Worm (Caenorhabditis elegans) whole organism, L1 larva: ENCODE results near the gene W01C9.2.

Experiments
- C04F5.9 ChIP-seq: sonication (generic microtip); optimal IDR thresholded peaks from 2 replicates; lab custom pipeline; 2016; ENCODE audit warnings: missing genetic modification characterization, missing compliant biosample characterization
- C16A3.4 ChIP-seq: fragments of 150-350 bp; optimal IDR thresholded peaks from 2 replicates; lab custom pipeline; 2014; ENCODE audit warnings: missing biosample characterization, missing genetic modification characterization
- F16B12.6 ChIP-seq: fragments of 150-350 bp; optimal IDR thresholded peaks from 2 replicates; lab custom pipeline; 2014; ENCODE audit warnings: missing biosample characterization, missing genetic modification characterization
- Y116A8C.19 ChIP-seq: sonication (generic microtip); optimal IDR thresholded peaks from 2 replicates; lab custom pipeline; 2016; ENCODE audit warnings: missing compliant biosample characterization, missing genetic modification characterization, borderline replicate concordance
- aly-2 ChIP-seq: fragments of 150-350 bp; optimal IDR thresholded peaks from 2 replicates; lab custom pipeline; 2014; ENCODE audit warnings: missing biosample characterization, missing genetic modification characterization
- ceh-88 ChIP-seq: fragments of 200-800 bp; sonication (Bioruptor generic); IDR thresholded peaks from 2 replicates; pipeline ENCODE4 v1.3.6; 2022; ENCODE audit warnings: missing genetic modification characterization, missing compliant biosample characterization
- ces-1 ChIP-seq: fragments of 150-350 bp; optimal IDR thresholded peaks from 2 replicates; lab custom pipeline; 2014; ENCODE audit warnings: missing biosample characterization, missing genetic modification reagents, missing genetic modification characterization
- dpl-1 ChIP-seq, 3 experiments: fragments of 150-350 bp in 2 of 3; sonication (generic microtip) in 1 of 3; optimal IDR thresholded peaks; 2 replicates each; lab custom pipeline; 2014 to 2017; ENCODE audit warnings: missing biosample characterization in 3 of 3, missing genetic modification characterization in 3 of 3, missing genetic modification reagents in 3 of 3
- efl-1 ChIP-seq, 4 experiments: fragments of 150-350 bp; optimal IDR thresholded peaks in 3 of 4; peaks in 1 of 4; 1 replicate in 1 of 4; 2 replicates in 3 of 4; lab custom pipeline; 2014; ENCODE audit warnings: missing biosample characterization in 2 of 4, missing genetic modification characterization in 2 of 4, missing genetic modification reagents in 2 of 4
- efl-3 ChIP-seq: fragments of 200-800 bp; sonication (Bioruptor generic); optimal IDR thresholded peaks from 2 replicates; lab custom pipeline; 2018; ENCODE audit warnings: mild to moderate bottlenecking, missing genetic modification characterization, missing compliant biosample characterization
- egl-13 ChIP-seq: sonication (generic microtip); optimal IDR thresholded peaks from 2 replicates; lab custom pipeline; 2016; ENCODE audit warnings: missing genotype, missing genetic modification reagents, missing genetic modification characterization, missing compliant biosample characterization
- egl-27 ChIP-seq, 2 experiments: fragments of 150-350 bp in 1 of 2; sonication (generic microtip); optimal IDR thresholded peaks; 3 replicates each; lab custom pipeline; 2017 to 2018; ENCODE audit warnings: missing biosample characterization in 2 of 2, missing genetic modification characterization in 2 of 2, missing genetic modification reagents in 2 of 2
- elt-3 ChIP-seq, 6 experiments: fragments of 150-350 bp in 1 of 6; sonication (generic microtip); optimal IDR thresholded peaks; 2 replicates each; lab custom pipeline; 2017 to 2018; ENCODE audit warnings: missing biosample characterization in 6 of 6, missing genetic modification characterization in 6 of 6, inconsistent platforms in 1 of 6
- ets-5 ChIP-seq: fragments of 200-800 bp; sonication (Bioruptor generic); IDR thresholded peaks from 2 replicates; pipeline ENCODE4 v1.3.6; 2022; ENCODE audit warnings: missing genetic modification characterization, missing compliant biosample characterization
- hlh-4 ChIP-seq: sonication (generic microtip); optimal IDR thresholded peaks from 2 replicates; lab custom pipeline; 2016; ENCODE audit warnings: mild to moderate bottlenecking, missing genetic modification characterization, missing compliant biosample characterization
- hpl-2 ChIP-seq: fragments of 150-350 bp; optimal IDR thresholded peaks from 2 replicates; lab custom pipeline; 2014; ENCODE audit warnings: missing biosample characterization, missing genetic modification reagents, missing genetic modification characterization
- jun-1 ChIP-seq: fragments of 150-350 bp; optimal IDR thresholded peaks from 2 replicates; lab custom pipeline; 2014; ENCODE audit warnings: missing biosample characterization, missing genetic modification reagents, missing genetic modification characterization
- lin-13 ChIP-seq: fragments of 150-350 bp; optimal IDR thresholded peaks from 2 replicates; lab custom pipeline; 2014; ENCODE audit warnings: missing biosample characterization, missing genetic modification reagents, missing genetic modification characterization
- lin-35 ChIP-seq, 2 experiments: fragments of 150-350 bp; optimal IDR thresholded peaks; 2 replicates each; lab custom pipeline; 2014; ENCODE audit warnings: missing biosample characterization in 2 of 2, missing genetic modification characterization in 2 of 2, missing genetic modification reagents in 2 of 2
- lsy-2 ChIP-seq, 2 experiments: fragments of 150-350 bp; optimal IDR thresholded peaks; 2 replicates each; lab custom pipeline; 2014; ENCODE audit warnings: missing biosample characterization in 2 of 2, missing genetic modification characterization in 2 of 2
- mab-9 ChIP-seq: fragments of 200-800 bp; sonication (Bioruptor generic); IDR thresholded peaks from 2 replicates; pipeline ENCODE4 v1.3.6; 2022; ENCODE audit warnings: missing genetic modification reagents, missing genetic modification characterization, missing compliant biosample characterization
- mdl-1 ChIP-seq, 2 experiments: fragments of 150-350 bp; optimal IDR thresholded peaks; 2 replicates each; lab custom pipeline; 2014 to 2017; ENCODE audit warnings: missing biosample characterization in 2 of 2, missing genetic modification characterization in 2 of 2, inconsistent platforms in 1 of 2
- mef-2 ChIP-seq: fragments of 150-350 bp; optimal IDR thresholded peaks from 2 replicates; lab custom pipeline; 2014; ENCODE audit warnings: missing biosample characterization, missing genetic modification characterization
- mep-1 ChIP-seq: fragments of 150-350 bp; optimal IDR thresholded peaks from 2 replicates; lab custom pipeline; 2014; ENCODE audit warnings: missing biosample characterization, missing genetic modification characterization
- nhr-71 ChIP-seq: sonication (generic microtip); optimal IDR thresholded peaks from 2 replicates; lab custom pipeline; 2016; ENCODE audit warnings: mild to moderate bottlenecking, missing genetic modification characterization, moderate library complexity, missing compliant biosample characterization
- nhr-76 ChIP-seq: sonication (generic microtip); optimal IDR thresholded peaks from 2 replicates; lab custom pipeline; 2017; ENCODE audit warnings: missing biosample characterization, missing genetic modification characterization
- nhr-85 ChIP-seq: sonication (generic microtip); peaks from one replicate; lab custom pipeline; 2016; ENCODE audit warnings: missing genetic modification characterization, inconsistent platforms, missing compliant biosample characterization
- nhr-90 ChIP-seq: sonication (generic microtip); optimal IDR thresholded peaks from 2 replicates; lab custom pipeline; 2016; ENCODE audit warnings: mild to moderate bottlenecking, missing genetic modification characterization, missing compliant biosample characterization; ENCODE audit not compliant: poor library complexity
- pax-3 ChIP-seq: fragments of 200-800 bp; sonication (Bioruptor generic); optimal IDR thresholded peaks from 2 replicates; lab custom pipeline; 2018; ENCODE audit warnings: mild to moderate bottlenecking, missing genetic modification characterization, moderate library complexity, missing compliant biosample characterization
- snpc-4 ChIP-seq: fragments of 150-350 bp; optimal IDR thresholded peaks from 2 replicates; lab custom pipeline; 2014; ENCODE audit warnings: missing biosample characterization, missing genetic modification characterization
- sox-4 ChIP-seq: sonication (generic microtip); optimal IDR thresholded peaks from 2 replicates; lab custom pipeline; 2016; ENCODE audit warnings: missing genetic modification characterization, missing compliant biosample characterization
- sptf-1 ChIP-seq: fragments of 150-350 bp; optimal IDR thresholded peaks from 2 replicates; lab custom pipeline; 2014; ENCODE audit warnings: missing biosample characterization, missing genetic modification characterization
- swsn-7 ChIP-seq: sonication (generic microtip); optimal IDR thresholded peaks from 2 replicates; lab custom pipeline; 2016; ENCODE audit warnings: missing genetic modification characterization, missing compliant biosample characterization
- tbx-2 ChIP-seq: sonication (generic microtip); optimal IDR thresholded peaks from 2 replicates; lab custom pipeline; 2016; ENCODE audit warnings: missing genetic modification characterization, missing compliant biosample characterization
- tlp-1 ChIP-seq: fragments of 150-350 bp; optimal IDR thresholded peaks from 2 replicates; lab custom pipeline; 2014; ENCODE audit warnings: missing biosample characterization, missing genetic modification characterization
- unc-86 ChIP-seq: sonication (generic microtip); optimal IDR thresholded peaks from 2 replicates; lab custom pipeline; 2016; ENCODE audit warnings: missing genetic modification characterization, missing compliant biosample characterization
- unc-98 ChIP-seq: fragments of 200-800 bp; sonication (Bioruptor generic); IDR thresholded peaks from 2 replicates; pipeline ENCODE4 v1.3.6; 2022; ENCODE audit warnings: missing genetic modification characterization, missing compliant biosample characterization
- xbp-1 ChIP-seq: sonication (generic microtip); optimal IDR thresholded peaks from 2 replicates; lab custom pipeline; 2016; ENCODE audit warnings: missing genetic modification characterization, missing compliant biosample characterization
- zag-1 ChIP-seq: fragments of 150-350 bp; optimal IDR thresholded peaks from 2 replicates; lab custom pipeline; 2014; ENCODE audit warnings: missing biosample characterization, missing genetic modification characterization
- zip-4 ChIP-seq: fragments of 200-800 bp; sonication (Bioruptor generic); optimal IDR thresholded peaks from 2 replicates; lab custom pipeline; 2018; ENCODE audit warnings: mild to moderate bottlenecking, missing genetic modification characterization, moderate library complexity, missing compliant biosample characterization
- ztf-4 ChIP-seq: fragments of 150-350 bp; optimal IDR thresholded peaks from 2 replicates; lab custom pipeline; 2014; ENCODE audit warnings: missing biosample characterization, missing genetic modification characterization

The W01C9.2 gene

DNA sequence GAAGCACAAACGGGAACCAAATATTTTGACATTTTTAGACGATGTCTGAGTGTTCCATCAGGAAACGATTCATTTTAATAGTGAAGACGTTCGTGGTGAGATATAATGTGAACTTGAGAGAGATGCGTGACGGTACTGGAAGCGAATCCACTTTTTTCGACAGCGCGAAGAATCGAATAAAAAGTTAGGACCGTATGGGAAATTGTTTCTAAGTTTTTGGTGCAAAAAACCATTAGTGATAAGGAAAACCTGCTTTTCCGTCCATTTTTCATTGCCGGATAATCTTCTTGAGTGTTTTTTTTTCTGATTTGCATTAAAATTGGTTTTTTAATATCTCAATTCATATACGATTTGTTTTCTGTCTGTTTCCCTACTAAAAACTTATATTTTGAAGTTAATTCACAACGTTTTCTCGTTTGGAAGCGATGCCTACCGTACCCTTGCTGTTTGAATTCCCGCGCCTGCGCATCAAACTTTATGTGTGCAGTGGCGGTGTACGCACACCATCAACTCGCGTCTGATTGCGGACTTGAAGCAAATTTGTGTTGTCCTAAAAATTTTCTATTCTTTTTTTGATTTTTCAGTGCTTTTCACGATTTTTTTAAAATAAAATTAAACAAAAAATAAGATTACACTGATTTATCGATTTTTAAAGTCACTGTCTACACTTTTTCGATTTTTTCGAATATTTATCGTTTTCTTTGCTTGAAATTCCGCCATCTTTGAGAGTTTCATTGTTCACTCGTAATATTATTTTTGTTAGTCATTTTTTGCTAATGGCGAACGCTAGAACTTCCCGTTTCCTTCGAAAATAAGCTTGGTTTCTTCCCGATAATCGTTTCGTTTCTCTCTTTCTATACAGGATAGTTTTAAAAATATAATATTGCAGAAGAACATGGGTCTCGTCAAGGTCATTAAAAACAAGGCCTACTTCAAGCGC, 33.1 kb downstream of the W01C9.2 start, which contains the start of the genes col-38 and rpl-5 (continued):
- peak; percentile 81 for TF ChIP-seq jun-1 (tag; lab: Kevin White, UChicago)
- no peak for TF ChIP-seq tlp-1 (tag; lab: Kevin White, UChicago)
- peak; percentile 82 to 98 for TF ChIP-seq efl-1 (optimal IDR thresholded peaks at IDR 0.05; lab: Kevin White, UChicago)
- TF ChIP-seq efl-1 (GFP tag; optimal IDR thresholded peaks at IDR 0.05 in 1 of 2; lab: Kevin White, UChicago) = peak; percentile 97 to 100
- peak; percentile 95 for TF ChIP-seq xbp-1 (tag; lab: Kevin White, UChicago)
- TF ChIP-seq elt-3 (tag; optimal IDR thresholded peaks at IDR 0.05; lab: Kevin White, UChicago) = peak in 4 of 6 experiments; percentile 11 to 91 (median 82)
- peak; percentile 96 for TF ChIP-seq C16A3.4

DNA sequence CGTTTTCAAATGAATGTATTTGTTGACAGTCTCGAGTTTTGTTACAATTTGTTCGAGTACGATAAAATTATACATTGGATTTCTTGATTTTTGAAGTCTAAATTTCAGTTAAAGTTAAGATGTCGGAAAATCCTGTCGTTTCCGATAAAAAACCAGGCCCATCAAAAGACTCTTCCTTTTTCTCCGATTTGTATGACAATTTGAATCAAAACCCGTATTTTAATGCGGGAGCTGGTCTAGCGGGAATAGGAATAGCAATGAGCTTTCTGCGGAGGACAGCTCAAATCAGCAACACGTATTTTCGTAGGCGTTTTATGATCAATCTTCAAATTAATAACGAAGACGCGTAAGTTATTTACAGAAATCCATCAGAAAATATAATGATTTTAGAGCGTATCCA, 34.8 kb downstream of the W01C9.2 start, which contains the start of gene bcs-1:
bcs-1 (plus strand) TSS at position 109 of the 400 bp plus-strand sequence.
- TF ChIP-seq nhr-90 (tag; lab: Kevin White, UChicago) (no peak), lsy-2 (tag; optimal IDR thresholded peaks at IDR 0.05; lab: Kevin White, UChicago) (peak in 1 of 2 experiments; percentile 53), efl-1 (optimal IDR thresholded peaks at IDR 0.05; lab: Kevin White, UChicago) (no peak), efl-1 (GFP tag; optimal IDR thresholded peaks at IDR 0.05 in 1 of 2; lab: Kevin White, UChicago) (peak in 1 of 2 experiments; percentile 77)

DNA sequence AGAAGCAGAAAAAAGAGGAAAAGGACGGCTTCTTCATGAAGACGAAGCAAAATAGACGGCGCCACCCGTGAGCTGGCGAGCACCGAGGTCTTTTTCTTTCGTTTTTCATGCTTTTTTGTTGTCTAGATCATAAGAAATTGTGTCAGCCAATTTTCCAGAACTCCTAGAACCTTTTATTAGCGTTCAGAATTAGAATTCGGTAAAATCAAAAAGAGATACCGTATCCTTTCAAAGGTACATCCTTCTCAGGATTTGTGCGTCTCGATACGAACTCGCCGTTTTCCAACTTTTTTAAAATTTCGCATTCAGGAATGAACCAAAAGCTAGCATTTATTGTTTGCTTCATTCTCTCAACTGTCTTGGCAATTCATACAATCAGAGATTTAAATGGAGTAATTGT, 36.9 kb downstream of the W01C9.2 start, which contains the start of gene F54C9.7:
F54C9.7 (plus strand) TSS at position 301 of the 400 bp plus-strand sequence.
- TF ChIP-seq egl-13 (tag; lab: Kevin White, UChicago) (no peak), ztf-4 (tag; lab: Kevin White, UChicago) (no peak), mdl-1 (tag; optimal IDR thresholded peaks at IDR 0.05; lab: Kevin White, UChicago) (no peak)

DNA sequence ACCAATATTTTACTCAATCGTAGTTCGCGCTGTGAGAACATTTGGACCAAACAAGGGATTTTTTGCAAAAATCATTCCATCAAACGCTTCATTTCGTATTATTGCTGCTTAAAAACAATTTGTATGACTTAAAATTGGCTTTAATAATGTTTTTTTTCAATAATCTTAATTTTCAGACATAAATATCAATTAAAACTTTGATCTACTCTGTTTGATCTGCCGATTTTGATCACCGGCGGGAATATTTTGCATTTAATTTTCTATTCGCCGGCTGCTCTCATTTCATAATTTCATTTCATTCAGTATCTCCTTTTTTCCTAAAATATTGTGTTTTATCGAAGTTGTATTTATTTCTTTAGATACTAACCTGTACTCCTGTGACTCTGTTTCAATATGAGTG, 39.0 kb downstream of the W01C9.2 start, which contains the start of gene puf-5:
puf-5 (plus strand) TSS at position 358 of the 400 bp plus-strand sequence.
- no peak for TF ChIP-seq snpc-4 (tag; lab: Kevin White, UChicago)
- TF ChIP-seq mep-1 (tag; lab: Kevin White, UChicago) = no peak

ce11 chrII:8577509-8578099, 41.4 kb downstream of the W01C9.2 start, which contains the start of gene F54C9.9:
Gene F54C9.9 (plus strand): TSS chrII:8578049.
- no peak for TF ChIP-seq mab-9 (GFP tag; lab: Robert Waterston, UW)
- TF ChIP-seq dpl-1 (GFP tag; optimal IDR thresholded peaks at IDR 0.05; lab: Kevin White, UChicago) = peak; percentile 21 to 44 (median 26)
- no peak for TF ChIP-seq pax-3 (tag; lab: Kevin White, UChicago)
- no peak for TF ChIP-seq egl-27 (tag; optimal IDR thresholded peaks at IDR 0.05; lab: Kevin White, UChicago)
- TF ChIP-seq aly-2 (tag; lab: Kevin White, UChicago) = no peak
- no peak for TF ChIP-seq efl-3 (GFP tag; lab: Kevin White, UChicago)
- TF ChIP-seq sptf-1 (tag; lab: Kevin White, UChicago) = no peak
- TF ChIP-seq zag-1 (tag; lab: Kevin White, UChicago) = no peak
- TF ChIP-seq hlh-4 (tag; lab: Kevin White, UChicago) = no peak
- TF ChIP-seq nhr-71 (tag; lab: Kevin White, UChicago) = peak; percentile 7
- no peak for TF ChIP-seq unc-86
- TF ChIP-seq swsn-7 (tag; lab: Kevin White, UChicago) = no peak
- TF ChIP-seq F16B12.6 (tag; lab: Kevin White, UChicago) = peak; percentile 1
- TF ChIP-seq ceh-88 (GFP tag; lab: Robert Waterston, UW) = no peak
- TF ChIP-seq nhr-85 (tag; lab: Kevin White, UChicago) = no peak
- TF ChIP-seq zip-4 (GFP tag; lab: Kevin White, UChicago) = no peak
- no peak for TF ChIP-seq tlp-1 (tag; lab: Kevin White, UChicago)
- no peak for TF ChIP-seq ces-1
- TF ChIP-seq Y116A8C.19 (tag; lab: Kevin White, UChicago) = no peak
- TF ChIP-seq unc-98 (GFP tag; lab: Robert Waterston, UW) = no peak
- no peak for TF ChIP-seq ets-5 (GFP tag; lab: Robert Waterston, UW)
- TF ChIP-seq nhr-76 = no peak
- peak in 1 of 2 experiments; percentile 66 for TF ChIP-seq lsy-2 (tag; optimal IDR thresholded peaks at IDR 0.05; lab: Kevin White, UChicago)
- TF ChIP-seq lin-13 (GFP tag; lab: Kevin White, UChicago) = no peak
- TF ChIP-seq C04F5.9 (tag; lab: Kevin White, UChicago) = no peak
- TF ChIP-seq tbx-2 = no peak
- TF ChIP-seq mef-2 (tag; lab: Kevin White, UChicago) = no peak
- TF ChIP-seq lin-35 (GFP tag; optimal IDR thresholded peaks at IDR 0.05; lab: Kevin White, UChicago) = peak; percentile 5 to 64
- no peak for TF ChIP-seq sox-4 (tag; lab: Kevin White, UChicago)
- no peak for TF ChIP-seq hpl-2 (GFP tag; lab: Kevin White, UChicago)
